Worm (Caenorhabditis elegans): ENCODE measurements around the gene tofu-6.

The tofu-6 gene

DNA sequence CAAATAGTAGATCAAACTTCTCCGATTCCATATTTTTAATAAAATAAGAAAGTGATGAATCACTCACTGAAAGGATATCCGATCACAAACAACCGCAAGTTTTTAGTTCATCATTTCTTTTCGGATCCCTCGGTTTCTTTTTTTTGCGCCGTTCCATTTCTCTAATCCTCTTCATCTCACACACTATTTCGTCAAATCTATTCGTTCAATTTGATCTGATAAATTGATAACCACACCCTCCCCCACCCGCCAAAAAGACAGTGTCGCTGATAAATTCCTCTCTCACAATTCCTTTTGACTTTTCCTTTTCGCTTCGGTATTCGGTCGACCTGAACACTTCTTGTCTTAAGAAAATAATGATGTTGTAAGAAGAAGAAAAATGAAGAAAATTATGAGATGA lies 38.5 kb downstream of the tofu-6 start:
- TF ChIP-seq elt-3 (tag; optimal IDR thresholded peaks at IDR 0.05), result peak in 1 of 6 experiments; percentile 58
- TF ChIP-seq lin-14 (GFP tag; optimal IDR thresholded peaks at IDR 0.05), result peak; percentile 37
- TF ChIP-seq nhr-85 (tag), result peak; percentile 3
- no peak for TF ChIP-seq unc-62 (GFP tag; optimal IDR thresholded peaks at IDR 0.05)
- no peak for TF ChIP-seq xbp-1 (tag; optimal IDR thresholded peaks at IDR 0.05)
- TF ChIP-seq blmp-1 (tag; optimal IDR thresholded peaks at IDR 0.05), result peak; percentile 90

DNA sequence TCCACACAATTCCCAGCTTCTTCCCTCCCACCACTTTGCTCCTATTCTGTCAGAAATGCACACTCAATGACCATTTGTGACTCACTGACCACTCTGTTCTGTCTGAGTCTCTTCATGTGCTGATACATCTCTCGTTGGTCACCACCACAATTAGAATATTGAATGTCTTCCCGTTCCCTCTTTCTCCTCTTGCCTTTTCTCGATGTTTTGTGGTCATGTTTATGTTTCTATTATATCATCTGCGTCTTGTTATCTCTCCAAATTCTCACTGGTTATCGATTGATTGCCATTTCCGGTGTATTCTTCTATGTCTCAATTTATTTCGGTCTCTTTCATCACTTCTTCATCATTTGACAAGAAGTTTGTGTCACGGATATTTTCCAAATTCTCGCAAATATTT lies 39.9 kb downstream of the tofu-6 start:
- peak; percentile 33 for TF ChIP-seq nhr-85 (tag)
- TF ChIP-seq grh-1 (GFP tag; IDR thresholded peaks at IDR 0.05), result no peak
- TF ChIP-seq lin-14 (GFP tag; optimal IDR thresholded peaks at IDR 0.05), result peak; percentile 15
- peak in 1 of 6 experiments; percentile 43 for TF ChIP-seq elt-3 (tag; optimal IDR thresholded peaks at IDR 0.05)
- TF ChIP-seq alr-1 (tag; optimal IDR thresholded peaks at IDR 0.05; ENCODE audit: borderline replicate concordance), result no peak
- TF ChIP-seq blmp-1 (tag; optimal IDR thresholded peaks at IDR 0.05), result peak; percentile 62

DNA sequence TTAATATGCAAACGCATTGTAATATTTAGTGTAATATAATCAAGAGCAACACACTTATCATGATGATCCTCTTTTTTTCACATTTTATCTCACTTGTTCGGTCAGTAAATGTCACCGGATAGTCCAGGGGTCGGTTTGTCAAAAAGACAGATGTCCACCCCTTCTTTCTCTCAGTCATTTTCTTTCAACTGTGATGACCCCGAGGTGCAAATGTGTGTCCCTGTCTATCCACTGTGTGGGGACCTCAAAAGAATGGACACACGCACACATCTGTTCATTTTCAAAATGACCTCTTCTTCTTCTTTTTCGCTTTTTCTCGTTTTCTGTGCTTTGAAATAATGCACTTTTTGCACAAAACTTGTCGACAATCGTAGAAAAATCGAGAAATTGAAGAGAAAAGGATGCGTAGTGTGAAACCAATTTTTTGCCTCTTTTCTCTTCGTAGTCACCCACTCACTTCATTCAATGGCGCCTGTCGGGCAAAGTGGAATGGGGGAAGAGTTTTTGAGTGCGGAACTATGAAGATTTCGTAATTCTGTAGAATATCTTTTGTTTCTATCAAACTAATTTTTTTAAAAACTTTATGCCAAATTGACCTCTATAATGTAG lies 42.7 kb downstream of the tofu-6 start:
- no peak for TF ChIP-seq hpl-2 (GFP tag; optimal IDR thresholded peaks at IDR 0.05)
- peak; percentile 24 for TF ChIP-seq dsc-1 (tag; optimal IDR thresholded peaks at IDR 0.05)
- TF ChIP-seq fkh-4 (tag; optimal IDR thresholded peaks at IDR 0.05; ENCODE audit: borderline replicate concordance), result no peak
- TF ChIP-seq fkh-10 (GFP tag; optimal IDR thresholded peaks at IDR 0.05), result peak; percentile 23
- no peak for TF ChIP-seq C04F5.9 (tag; optimal IDR thresholded peaks at IDR 0.05)
- TF ChIP-seq blmp-1 (tag; optimal IDR thresholded peaks at IDR 0.05), result peak; percentile 70
- TF ChIP-seq lin-14 (GFP tag; optimal IDR thresholded peaks at IDR 0.05), result peak; percentile 65
- TF ChIP-seq unc-130 (tag; optimal IDR thresholded peaks at IDR 0.05), result peak; percentile 26
- no peak for TF ChIP-seq ces-1 (GFP tag; optimal IDR thresholded peaks at IDR 0.05)
- TF ChIP-seq efl-1 (optimal IDR thresholded peaks at IDR 0.05), result peak in 1 of 2 experiments; percentile 4
- TF ChIP-seq efl-1 (GFP tag; optimal IDR thresholded peaks at IDR 0.05 in 1 of 2), result peak in 1 of 2 experiments; percentile 86
- peak; percentile 6 for TF ChIP-seq rnt-1 (tag; optimal IDR thresholded peaks at IDR 0.05)
- no peak for TF ChIP-seq swsn-7 (tag; optimal IDR thresholded peaks at IDR 0.05)
- TF ChIP-seq lsy-2 (tag; optimal IDR thresholded peaks at IDR 0.05), result peak; percentile 4 to 9
- peak; percentile 7 for TF ChIP-seq nhr-71 (tag; optimal IDR thresholded peaks at IDR 0.05)

DNA sequence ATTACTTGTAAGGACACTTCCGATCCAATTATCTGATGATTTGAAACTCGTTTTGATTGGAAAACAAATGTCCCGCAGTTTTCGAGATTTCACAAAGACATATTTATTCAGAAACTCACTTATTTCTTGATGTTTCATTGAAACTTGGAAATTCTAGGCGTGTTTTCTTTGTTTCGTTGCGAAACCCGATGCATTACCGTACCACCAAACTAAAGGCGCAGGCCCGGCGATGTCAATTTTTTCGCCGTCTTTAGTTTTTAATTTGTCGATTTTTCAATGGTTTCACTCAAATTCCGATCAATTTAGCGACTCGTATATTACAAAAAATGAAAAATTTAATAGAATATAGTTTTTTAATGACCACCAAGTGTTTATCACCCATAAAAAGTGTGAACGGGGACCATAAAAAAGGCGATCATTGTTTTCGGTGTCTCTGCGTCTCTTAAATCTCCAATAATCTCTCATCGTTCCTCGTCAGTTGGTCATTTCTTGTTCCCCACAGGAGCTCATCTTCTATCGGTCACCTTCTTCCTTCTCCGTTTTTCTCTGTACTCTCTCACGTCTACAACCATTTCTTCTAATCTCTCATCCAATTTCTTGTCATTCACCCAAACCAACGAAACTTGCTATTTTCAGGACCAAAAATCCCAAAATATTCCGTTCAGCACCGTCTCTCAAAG lies 44.8 kb downstream of the tofu-6 start, which contains the start of gene clr-1:
Gene clr-1, plus strand, starts transcription at position 630 of the 680 bp plus-strand sequence.
- TF ChIP-seq nhr-28 (tag; optimal IDR thresholded peaks at IDR 0.05) (no peak), blmp-1 (tag; optimal IDR thresholded peaks at IDR 0.05) (no peak), nhr-12 (tag; optimal IDR thresholded peaks at IDR 0.05) (no peak), nhr-90 (tag; optimal IDR thresholded peaks at IDR 0.05; ENCODE audit: poor library complexity) (no peak), aly-2 (tag; optimal IDR thresholded peaks at IDR 0.05) (no peak), lir-3 (tag; optimal IDR thresholded peaks at IDR 0.05; ENCODE audit: poor library complexity) (no peak), nhr-76 (tag; optimal IDR thresholded peaks at IDR 0.05) (no peak), snpc-4 (tag; optimal IDR thresholded peaks at IDR 0.05) (no peak), alr-1 (tag; optimal IDR thresholded peaks at IDR 0.05; ENCODE audit: borderline replicate concordance) (no peak), C34B4.2 (tag; optimal IDR thresholded peaks at IDR 0.05) (no peak), mab-9 (GFP tag; IDR thresholded peaks at IDR 0.05) (no peak), pqm-1 (tag; optimal IDR thresholded peaks at IDR 0.05) (no peak), fkh-8 (tag; optimal IDR thresholded peaks at IDR 0.05) (no peak), mep-1 (tag; optimal IDR thresholded peaks at IDR 0.05) (no peak), elt-2 (tag; optimal IDR thresholded peaks at IDR 0.05) (no peak), tlp-1 (tag; optimal IDR thresholded peaks at IDR 0.05) (no peak), nhr-237 (tag; optimal IDR thresholded peaks at IDR 0.05) (no peak), lin-14 (GFP tag; optimal IDR thresholded peaks at IDR 0.05) (peak; percentile 20), efl-3 (GFP tag; optimal IDR thresholded peaks at IDR 0.05) (no peak), nhr-20 (tag; optimal IDR thresholded peaks at IDR 0.05) (no peak), sptf-1 (tag; optimal IDR thresholded peaks at IDR 0.05) (no peak), aha-1 (tag; optimal IDR thresholded peaks at IDR 0.05) (no peak), F16B12.6 (tag; optimal IDR thresholded peaks at IDR 0.05) (no peak), dsc-1 (tag; optimal IDR thresholded peaks at IDR 0.05) (no peak), ztf-11 (tag; optimal IDR thresholded peaks at IDR 0.05) (no peak), nhr-85 (tag) (peak; percentile 8), efl-1 (optimal IDR thresholded peaks at IDR 0.05) (no peak), efl-1 (GFP tag; optimal IDR thresholded peaks at IDR 0.05 in 1 of 2) (peak in 1 of 2 experiments; percentile 34), zip-4 (GFP tag; optimal IDR thresholded peaks at IDR 0.05) (no peak), irx-1 (tag; optimal IDR thresholded peaks at IDR 0.05) (no peak)

Data from whole organism, L1 larva.